Fruit fly (Drosophila melanogaster) whole organism, adult: ENCODE data around the gene TbCMF46.

Experiments used
- CG11617 ChIP-seq: fragments of 200-800 bp; sonication (Bioruptor generic); optimal IDR thresholded peaks from 2 replicates; lab custom pipeline; 2017; ENCODE audit warnings: mild to moderate bottlenecking, missing biosample characterization, missing genetic modification reagents, missing genetic modification characterization
- CG14711 ChIP-seq: fragments of 200-800 bp; sonication (Bioruptor generic); optimal IDR thresholded peaks from 2 replicates; lab custom pipeline; 2018; ENCODE audit warnings: missing biosample characterization, mild to moderate bottlenecking, missing genetic modification characterization, moderate library complexity
- CG1620 ChIP-seq: fragments of 200-800 bp; sonication (Bioruptor generic); optimal IDR thresholded peaks from 2 replicates; lab custom pipeline; 2016; ENCODE audit warnings: missing biosample characterization, missing genetic modification characterization
- CG33017 ChIP-seq: fragments of 200-800 bp; sonication (Bioruptor generic); optimal IDR thresholded peaks from 2 replicates; lab custom pipeline; 2018; ENCODE audit warnings: missing biosample characterization, mild to moderate bottlenecking, missing genetic modification characterization, moderate library complexity
- CG5204 ChIP-seq: fragments of 200-800 bp; sonication (Bioruptor generic); optimal IDR thresholded peaks from 2 replicates; lab custom pipeline; 2016; ENCODE audit warnings: missing biosample characterization, missing genetic modification characterization
- CG7101 ChIP-seq: fragments of 200-800 bp; sonication (Bioruptor generic); optimal IDR thresholded peaks from 2 replicates; lab custom pipeline; 2018; ENCODE audit warnings: missing biosample characterization, mild to moderate bottlenecking, missing genetic modification characterization, moderate library complexity
- Crg-1 ChIP-seq: fragments of 200-800 bp; sonication (Bioruptor generic); optimal IDR thresholded peaks from 2 replicates; lab custom pipeline; 2016; ENCODE audit warnings: missing biosample characterization, missing genetic modification characterization
- Hr96 ChIP-seq: fragments of 200-800 bp; sonication (Bioruptor generic); optimal IDR thresholded peaks from 2 replicates; lab custom pipeline; 2016; ENCODE audit warnings: missing biosample characterization, missing genetic modification characterization
- Mnt ChIP-seq: fragments of 200-800 bp; sonication (Bioruptor generic); optimal IDR thresholded peaks from 2 replicates; lab custom pipeline; 2016; ENCODE audit warnings: missing biosample characterization, mild to moderate bottlenecking, missing genetic modification characterization
- bab1 ChIP-seq: fragments of 200-800 bp; sonication (Bioruptor generic); optimal IDR thresholded peaks from 3 replicates; lab custom pipeline; 2019; ENCODE audit warnings: missing biosample characterization, mild to moderate bottlenecking, missing genetic modification characterization, moderate library complexity
- kay ChIP-seq: fragments of 200-800 bp; sonication (Bioruptor generic); peaks from one replicate; lab custom pipeline; 2016; ENCODE audit warnings: missing biosample characterization, missing genetic modification characterization, borderline replicate concordance
- ovo ChIP-seq: fragments of 200-800 bp; sonication (Bioruptor generic); optimal IDR thresholded peaks from 2 replicates; lab custom pipeline; 2016; ENCODE audit warnings: missing biosample characterization, missing genetic modification characterization
- pad ChIP-seq: fragments of 200-800 bp; sonication (Bioruptor generic); optimal IDR thresholded peaks from 3 replicates; lab custom pipeline; 2017; ENCODE audit warnings: missing biosample characterization, missing genetic modification characterization, mild to moderate bottlenecking, moderate library complexity, missing genetic modification reagents
- tj ChIP-seq: fragments of 200-800 bp; sonication (Bioruptor generic); optimal IDR thresholded peaks from 3 replicates; lab custom pipeline; 2017; ENCODE audit warnings: missing biosample characterization, mild to moderate bottlenecking, missing genetic modification characterization, moderate library complexity

dm6 chr2L:9938631-9939256 is 14.1 kb upstream of the TbCMF46 start, which contains the start of the genes Datp and CG4619:
- TF ChIP-seq kay (GFP tag; lab: Kevin White, UChicago) (no peak), CG11617 (GFP tag; lab: Kevin White, UChicago) (peak; percentile 45), CG14711 (tag; lab: Kevin White, UChicago) (peak; percentile 67), pad (GFP tag; lab: Kevin White, UChicago) (peak; percentile 77), bab1 (peak; percentile 47), CG5204 (GFP tag; lab: Kevin White, UChicago) (no peak), CG7101 (tag; lab: Kevin White, UChicago) (peak; percentile 82), CG33017 (tag; lab: Kevin White, UChicago) (peak; percentile 32), CG1620 (GFP tag; lab: Kevin White, UChicago) (peak; percentile 83), Crg-1 (peak; percentile 84), Mnt (GFP tag; lab: Kevin White, UChicago) (peak; percentile 84), ovo (GFP tag; lab: Kevin White, UChicago) (peak; percentile 39), Hr96 (peak; percentile 66), tj (no peak)
